Worm (Caenorhabditis elegans) whole organism, L4/young adult: ENCODE measurements around the gene str-244.

Source experiments
- W03F9.2 ChIP-seq: fragments of 150-350 bp; optimal IDR thresholded peaks from 2 replicates; lab custom pipeline; 2014; ENCODE audit warnings: missing biosample characterization, missing genetic modification characterization
- dao-5 ChIP-seq: sonication (generic microtip); optimal IDR thresholded peaks from 2 replicates; lab custom pipeline; 2016; ENCODE audit warnings: missing genotype, missing genetic modification characterization, moderate library complexity, missing compliant biosample characterization
- him-1 ChIP-seq: sonication (generic microtip); optimal IDR thresholded peaks from 2 replicates; lab custom pipeline; 2016; ENCODE audit warnings: missing genotype, missing genetic modification reagents, missing genetic modification characterization, missing compliant biosample characterization

str-244 gene

DNA sequence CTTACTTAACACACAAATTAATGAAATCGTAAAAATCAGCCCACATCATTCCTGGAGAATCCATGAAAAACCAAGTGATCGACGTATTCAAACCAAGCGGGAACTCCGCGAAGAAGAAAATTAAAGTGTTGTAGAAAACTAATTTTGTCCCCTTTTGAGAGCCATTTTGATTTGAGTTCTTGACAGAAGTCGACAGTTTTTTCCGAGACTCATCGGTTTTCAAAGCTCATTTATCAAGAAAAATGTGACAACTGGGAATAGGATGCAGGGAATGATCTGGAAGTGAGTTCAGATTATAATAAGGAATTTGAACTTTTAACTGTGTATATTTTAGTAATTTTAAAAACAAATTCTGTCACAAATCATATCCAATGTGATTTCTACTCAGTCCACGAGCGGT, 47.5 kb downstream of the str-244 start, which contains the start of gene srw-135:
Gene srw-135 (minus strand): TSS at position 101 of the 400 bp plus-strand sequence.
- TF ChIP-seq dao-5 (tag; lab: Kevin White, UChicago) = no peak
- no peak for TF ChIP-seq W03F9.2 (tag; lab: Kevin White, UChicago)
- no peak for TF ChIP-seq him-1 (tag; lab: Kevin White, UChicago)

DNA sequence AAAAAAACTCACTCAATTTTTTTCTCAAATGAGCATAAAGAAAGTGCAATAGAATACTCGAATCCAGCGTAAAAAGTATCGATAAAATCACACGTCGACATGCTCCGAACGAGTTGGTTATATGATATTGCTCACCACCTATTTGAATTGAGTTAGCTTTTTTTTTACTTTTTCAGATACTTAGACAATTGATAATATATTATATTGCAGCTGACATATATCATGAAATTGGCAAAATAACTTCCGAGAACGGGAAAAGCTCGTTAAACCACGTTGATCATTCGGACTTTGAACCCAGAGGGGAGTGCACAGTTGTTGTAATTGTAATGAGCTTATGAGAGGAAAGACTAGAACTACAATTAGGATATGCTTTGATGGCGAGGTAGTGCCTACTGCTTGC, 48.4 kb downstream of the str-244 start, which contains the start of gene srw-136:
Gene srw-136 (minus strand): TSS at position 101 of the 400 bp plus-strand sequence.
- TF ChIP-seq him-1 (tag; lab: Kevin White, UChicago) (no peak), dao-5 (tag; lab: Kevin White, UChicago) (no peak), W03F9.2 (tag; lab: Kevin White, UChicago) (no peak)
